Worm (Caenorhabditis elegans): ENCODE measurements around the gene F48B9.1.
A peak's percentile ranks its signal among the peaks of the same experiment; 100 is the strongest.

ce11 chrX:2176361-2176880 lies 4.3 kb upstream of the F48B9.1 start, which contains the start of gene F48B9.8:
- TF ChIP-seq nfya-1 (tag; optimal IDR thresholded peaks at IDR 0.05; ENCODE audit: insufficient read depth) (no peak), zag-1 (tag; optimal IDR thresholded peaks at IDR 0.05) (no peak), unc-62 (GFP tag; optimal IDR thresholded peaks at IDR 0.05) (no peak), snpc-4 (tag; optimal IDR thresholded peaks at IDR 0.05) (no peak), skn-1 (tag; optimal IDR thresholded peaks at IDR 0.05) (no peak), fkh-2 (tag; optimal IDR thresholded peaks at IDR 0.05) (no peak), nhr-12 (tag; optimal IDR thresholded peaks at IDR 0.05) (no peak), pha-4 (tag; optimal IDR thresholded peaks at IDR 0.05) (peak; percentile 56), ceh-82 (tag; optimal IDR thresholded peaks at IDR 0.05) (no peak), R02D3.7 (tag; optimal IDR thresholded peaks at IDR 0.05) (no peak), ztf-4 (tag; optimal IDR thresholded peaks at IDR 0.05) (no peak), elt-2 (tag; optimal IDR thresholded peaks at IDR 0.05) (peak; percentile 4), nhr-11 (tag; optimal IDR thresholded peaks at IDR 0.05) (no peak), nhr-237 (tag; optimal IDR thresholded peaks at IDR 0.05) (no peak)
